Worm (Caenorhabditis elegans): ENCODE measurements around the gene srx-23.

DNA sequence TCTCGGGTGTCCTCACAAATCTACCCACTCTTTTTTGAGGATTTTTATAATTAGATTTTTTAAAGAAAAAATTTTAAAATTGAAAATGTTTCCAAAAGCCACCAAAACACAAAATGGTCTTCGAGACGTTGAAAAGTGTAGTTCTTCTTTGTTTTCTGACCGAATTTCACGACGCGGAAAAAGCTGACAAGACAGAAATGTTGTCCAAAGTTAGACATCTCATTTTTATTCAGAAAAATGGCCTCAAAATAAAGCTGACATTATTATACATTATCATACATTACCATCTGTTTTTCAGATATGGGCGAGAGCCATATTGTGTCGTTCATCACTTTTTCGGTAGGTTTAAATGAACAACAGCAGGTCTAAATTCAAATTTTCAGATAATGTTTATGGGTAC, 2.5 kb upstream of the srx-23 start, which contains the start of gene srx-22:
- no peak for TF ChIP-seq sea-1 (GFP tag; conservative IDR thresholded peaks at IDR 0.05)
- TF ChIP-seq tbx-37 (GFP tag; conservative IDR thresholded peaks at IDR 0.05): no peak
- no peak for TF ChIP-seq ama-1 (optimal IDR thresholded peaks at IDR 0.05)
